Worm (Caenorhabditis elegans): ENCODE results near the gene clp-7.

DNA sequence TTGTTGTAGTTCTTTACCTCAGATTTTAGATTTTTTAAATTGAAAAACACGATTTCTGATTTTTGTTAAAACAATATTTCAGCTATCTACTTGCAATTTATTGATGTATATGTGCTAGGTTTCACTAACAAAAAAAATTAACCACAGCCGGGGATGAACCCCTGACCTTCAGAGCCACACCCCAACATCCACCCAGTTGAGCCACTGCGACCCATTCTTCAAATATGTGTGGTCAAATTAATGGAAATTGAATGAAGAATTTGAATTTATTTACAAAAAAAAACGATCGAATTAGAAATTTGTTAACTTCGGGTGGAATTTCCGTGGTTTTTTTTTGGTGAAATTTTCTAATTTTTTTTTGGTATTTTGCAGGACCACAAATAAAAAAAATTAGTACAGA, 32.9 kb upstream of the clp-7 start:
- TF ChIP-seq lin-39 (tag; optimal IDR thresholded peaks at IDR 0.05) (no peak), fos-1 (tag; optimal IDR thresholded peaks at IDR 0.05) (no peak), snpc-4 (tag; optimal IDR thresholded peaks at IDR 0.05) (no peak), nhr-28 (tag; optimal IDR thresholded peaks at IDR 0.05) (no peak), mdt-29 (GFP tag; IDR thresholded peaks at IDR 0.05) (no peak), ceh-62 (tag; optimal IDR thresholded peaks at IDR 0.05) (no peak)
